Fruit fly (Drosophila melanogaster): ENCODE data around the gene CG42450.
A peak's percentile ranks its signal among the peaks of the same experiment; 100 is the strongest.

The CG42450 gene

DNA sequence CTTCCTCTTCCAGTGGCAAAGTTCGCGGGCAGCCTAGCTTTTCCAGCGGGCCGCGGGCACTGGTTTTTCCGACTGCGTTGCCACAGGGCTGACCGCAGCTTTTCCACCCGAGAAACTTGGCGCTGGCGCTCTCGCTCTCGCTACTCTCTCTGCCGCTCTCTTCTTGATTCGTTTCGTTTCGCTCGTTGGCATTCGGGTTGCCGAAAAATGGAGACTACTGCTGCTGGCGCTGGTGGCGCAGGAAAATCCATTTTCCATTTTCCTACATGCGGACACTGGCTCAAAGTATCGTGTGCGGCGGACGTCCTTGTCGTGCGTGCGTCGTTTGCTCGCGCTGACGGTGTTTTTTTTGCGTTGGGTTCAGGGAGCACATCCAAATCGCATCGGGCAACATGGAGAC, at the start of gene CG42450:
Gene CG42450, plus strand, starts transcription at position 249 of the 400 bp plus-strand sequence.
- no peak for TF ChIP-seq CTCF (optimal IDR thresholded peaks at IDR 0.05)
- no peak for TF ChIP-seq CG8478 (optimal IDR thresholded peaks at IDR 0.05)

DNA sequence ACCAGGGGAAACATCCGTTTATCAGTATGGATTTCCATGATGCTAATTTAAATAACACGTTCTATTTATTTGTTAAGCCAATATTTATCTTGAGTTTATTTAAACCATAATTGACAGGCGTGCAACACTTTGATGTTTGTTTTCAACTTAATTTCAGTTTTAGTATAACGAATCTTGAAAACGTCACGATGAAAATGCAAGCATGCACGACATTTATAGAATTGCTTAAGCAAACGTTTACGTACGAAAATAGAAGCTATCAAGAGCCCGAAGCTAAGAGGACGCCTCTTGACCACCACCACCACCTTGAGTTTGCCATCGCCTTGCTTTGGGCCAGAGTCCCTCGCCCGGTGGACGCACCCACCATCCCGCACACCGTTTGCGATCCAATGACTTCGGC, 41.7 kb upstream of the CG42450 start:
- TF ChIP-seq CG8478 (optimal IDR thresholded peaks at IDR 0.05) (no peak), CTCF (optimal IDR thresholded peaks at IDR 0.05) (no peak)

DNA sequence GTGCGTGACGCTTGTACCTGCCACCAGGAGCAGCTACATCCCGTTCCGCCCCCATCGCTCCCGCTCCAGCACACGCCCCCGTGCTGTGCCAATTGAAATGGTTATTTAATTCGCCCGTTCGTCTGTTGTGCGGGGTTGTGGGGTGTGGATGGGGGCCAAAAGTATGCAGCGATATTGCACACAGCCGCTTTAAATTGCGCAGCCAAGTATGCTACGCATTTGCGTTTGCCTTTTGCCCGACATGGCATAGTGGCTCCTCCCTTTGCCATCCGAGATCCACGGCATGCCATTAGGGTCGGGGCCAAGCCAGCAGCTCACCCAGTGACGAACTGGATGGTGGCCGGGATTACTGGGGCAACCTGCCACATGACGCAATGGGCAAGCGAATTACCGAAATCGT, 41.1 kb upstream of the CG42450 start:
- peak; percentile 13 to 40 for TF ChIP-seq CTCF (optimal IDR thresholded peaks at IDR 0.05)
- no peak for TF ChIP-seq CG8478 (optimal IDR thresholded peaks at IDR 0.05)

DNA sequence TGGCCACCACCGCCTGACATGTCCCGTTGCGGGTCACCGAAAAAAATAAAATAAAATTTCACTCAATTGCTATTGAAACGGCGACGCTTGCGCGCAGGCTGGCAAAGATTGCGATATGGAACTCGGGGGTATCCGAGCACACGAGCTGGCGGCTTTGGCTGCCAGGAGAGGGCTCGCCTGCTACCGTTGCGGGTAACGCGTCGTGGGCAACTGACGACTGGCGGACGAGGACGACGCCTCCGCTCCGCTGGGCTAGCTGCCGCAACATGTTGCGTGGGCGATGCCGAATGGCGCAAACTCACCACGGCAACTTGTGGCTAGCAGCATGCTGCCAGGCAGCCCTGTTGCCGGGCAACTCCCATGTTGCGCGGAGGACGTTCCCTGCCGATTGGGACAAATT, 39.3 kb upstream of the CG42450 start, which contains the start of gene CCKLR-17D3:
Gene CCKLR-17D3, minus strand, starts transcription at position 211 of the 400 bp plus-strand sequence.
- TF ChIP-seq CTCF (optimal IDR thresholded peaks at IDR 0.05) (no peak), CG8478 (optimal IDR thresholded peaks at IDR 0.05) (no peak)

DNA sequence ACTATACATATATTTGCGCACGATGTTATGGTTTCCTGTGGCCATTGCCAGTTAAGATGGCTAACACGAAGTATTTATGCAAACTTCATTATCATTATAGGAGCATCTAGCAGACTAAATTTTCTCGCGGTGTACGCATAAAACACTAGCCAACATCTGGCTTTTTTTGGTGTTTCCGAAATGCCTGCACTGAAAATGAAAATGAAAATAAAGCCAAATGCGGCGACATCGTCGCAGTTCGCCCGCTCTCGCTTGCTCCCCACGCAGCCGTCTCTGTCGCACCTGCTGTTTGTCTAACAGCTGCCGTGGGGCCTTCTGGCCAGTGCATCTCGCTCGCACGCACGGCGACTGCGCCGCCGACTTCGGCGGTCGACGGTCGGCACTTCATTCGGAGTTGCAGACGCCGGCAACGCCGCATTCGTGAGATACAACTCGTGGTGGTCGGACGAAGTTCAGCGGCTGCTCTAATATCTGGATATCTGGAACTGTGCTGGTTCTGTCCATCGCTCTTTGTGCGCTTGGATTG, 38.2 kb upstream of the CG42450 start, which contains the start of gene CG6891:
Gene CG6891, plus strand, starts transcription at position 411 of the 526 bp plus-strand sequence.
- TF ChIP-seq CG8478 (optimal IDR thresholded peaks at IDR 0.05): no peak
- peak; percentile 12 to 22 for TF ChIP-seq CTCF (optimal IDR thresholded peaks at IDR 0.05)

DNA sequence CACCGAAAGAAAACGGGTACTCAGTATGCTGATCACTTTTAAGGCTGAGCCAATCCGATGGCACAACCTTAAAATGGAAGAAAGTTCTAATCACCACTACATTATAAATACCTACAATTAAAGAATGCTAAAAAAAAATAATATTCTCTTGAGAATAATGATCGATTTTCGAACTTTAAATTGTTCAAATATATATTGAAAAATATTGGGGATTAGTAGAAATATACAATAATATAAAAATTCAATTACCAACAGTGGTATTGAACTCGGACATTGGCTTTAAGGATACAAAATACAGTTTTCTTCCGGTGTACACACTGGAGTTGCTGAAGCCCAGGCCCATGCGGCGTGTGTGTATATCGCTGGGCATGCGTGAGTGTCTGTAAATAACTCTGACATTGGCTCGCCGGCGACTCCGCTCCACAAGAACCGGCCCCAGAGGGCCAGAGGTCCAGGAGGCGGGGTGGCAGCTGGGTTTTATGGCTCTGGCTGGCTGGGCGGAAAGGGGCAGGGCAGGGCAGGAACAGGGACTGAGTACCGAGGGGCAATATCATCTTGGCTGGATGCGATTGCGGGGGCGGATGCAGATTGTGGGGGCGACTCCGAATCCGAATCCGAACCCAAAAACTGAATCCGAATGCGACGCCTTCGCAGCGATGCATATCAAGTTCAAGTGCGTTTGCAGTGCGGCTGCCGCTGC, 37.1 kb upstream of the CG42450 start:
- TF ChIP-seq CTCF (optimal IDR thresholded peaks at IDR 0.05) (no peak), CG8478 (optimal IDR thresholded peaks at IDR 0.05) (no peak)

DNA sequence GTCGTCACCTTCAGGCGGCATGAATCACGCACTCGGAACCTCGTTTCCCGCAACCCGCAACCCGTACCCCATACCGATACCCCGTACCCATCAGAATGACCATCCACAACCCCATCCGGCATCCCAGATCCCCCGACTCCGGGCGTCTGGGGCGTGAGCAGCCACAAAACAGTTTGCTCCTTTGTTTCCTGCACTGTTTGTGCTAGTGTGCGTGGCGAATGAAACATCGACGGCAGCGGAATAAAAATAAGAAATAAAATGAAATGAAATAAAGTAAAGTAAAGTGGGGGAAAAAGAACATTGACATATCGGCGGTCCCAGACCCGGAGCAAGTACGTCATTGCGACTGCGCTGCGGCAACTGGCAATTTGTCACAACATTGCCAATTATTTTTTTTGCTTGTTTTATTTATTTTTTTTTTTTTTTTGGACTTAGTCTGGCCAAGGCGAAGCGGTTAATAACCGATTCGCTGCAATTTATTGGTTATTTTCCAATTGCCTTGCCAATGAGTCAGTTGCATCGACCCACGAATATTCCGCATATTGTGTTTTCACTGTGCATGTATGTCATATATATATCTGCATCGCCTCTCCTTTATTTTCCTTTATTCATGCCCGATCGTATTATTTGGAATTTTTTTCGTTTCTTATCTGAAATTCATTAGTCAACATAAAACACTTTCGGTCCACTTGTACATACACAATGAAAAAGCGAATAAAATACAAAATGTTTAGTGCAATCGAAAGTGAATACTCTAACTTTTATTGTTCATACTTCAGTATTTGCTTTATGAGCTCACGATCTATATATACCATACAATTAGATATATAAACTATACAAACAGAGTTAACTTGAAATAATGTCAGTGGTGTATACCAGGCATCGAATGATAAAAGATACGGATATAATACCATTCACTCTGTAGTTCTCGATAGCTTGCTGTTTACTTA, 35.8 kb upstream of the CG42450 start:
- no peak for TF ChIP-seq CG8478 (optimal IDR thresholded peaks at IDR 0.05)
- TF ChIP-seq CTCF (optimal IDR thresholded peaks at IDR 0.05): no peak

DNA sequence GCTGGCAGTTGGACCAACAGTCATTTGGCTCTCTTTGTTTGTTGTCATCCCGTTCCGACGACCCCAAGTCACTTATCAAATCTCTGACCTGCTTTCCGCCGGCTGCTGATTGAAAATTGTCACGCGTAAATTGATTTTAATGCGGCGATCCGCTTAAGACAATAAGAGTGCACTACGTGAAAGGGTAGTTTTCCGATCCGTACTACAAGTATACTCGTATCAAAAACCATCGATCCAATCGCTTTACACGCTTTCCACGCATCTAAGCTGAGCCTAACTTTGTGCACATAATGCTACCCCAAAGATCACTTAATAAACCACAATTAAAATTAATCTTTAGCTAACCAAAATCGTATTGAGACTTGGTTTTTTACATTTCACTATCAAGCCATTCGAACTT, 33.4 kb upstream of the CG42450 start:
- TF ChIP-seq CG8478 (optimal IDR thresholded peaks at IDR 0.05) (no peak), CTCF (optimal IDR thresholded peaks at IDR 0.05) (no peak)

DNA sequence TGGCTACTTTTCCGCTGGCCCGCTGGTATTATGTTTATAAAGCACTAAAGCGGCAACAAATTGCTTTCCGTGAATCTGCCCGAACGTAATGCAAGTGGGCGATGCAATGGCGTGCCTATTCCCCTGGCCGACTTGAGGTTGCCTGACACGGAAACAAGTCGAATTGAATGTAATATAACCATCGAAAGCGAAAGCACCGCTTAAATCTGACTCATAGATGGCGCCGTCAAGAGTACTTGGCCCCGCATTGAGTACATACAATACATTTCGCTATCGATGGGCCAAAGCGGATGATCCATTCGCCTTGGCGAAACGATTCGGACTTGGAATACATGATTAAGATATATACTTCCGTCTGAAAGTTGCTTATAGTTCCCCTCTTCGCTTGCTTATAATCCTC, 32.8 kb upstream of the CG42450 start:
- TF ChIP-seq CG8478 (optimal IDR thresholded peaks at IDR 0.05) (no peak), CTCF (optimal IDR thresholded peaks at IDR 0.05) (peak; percentile 79 to 82)

DNA sequence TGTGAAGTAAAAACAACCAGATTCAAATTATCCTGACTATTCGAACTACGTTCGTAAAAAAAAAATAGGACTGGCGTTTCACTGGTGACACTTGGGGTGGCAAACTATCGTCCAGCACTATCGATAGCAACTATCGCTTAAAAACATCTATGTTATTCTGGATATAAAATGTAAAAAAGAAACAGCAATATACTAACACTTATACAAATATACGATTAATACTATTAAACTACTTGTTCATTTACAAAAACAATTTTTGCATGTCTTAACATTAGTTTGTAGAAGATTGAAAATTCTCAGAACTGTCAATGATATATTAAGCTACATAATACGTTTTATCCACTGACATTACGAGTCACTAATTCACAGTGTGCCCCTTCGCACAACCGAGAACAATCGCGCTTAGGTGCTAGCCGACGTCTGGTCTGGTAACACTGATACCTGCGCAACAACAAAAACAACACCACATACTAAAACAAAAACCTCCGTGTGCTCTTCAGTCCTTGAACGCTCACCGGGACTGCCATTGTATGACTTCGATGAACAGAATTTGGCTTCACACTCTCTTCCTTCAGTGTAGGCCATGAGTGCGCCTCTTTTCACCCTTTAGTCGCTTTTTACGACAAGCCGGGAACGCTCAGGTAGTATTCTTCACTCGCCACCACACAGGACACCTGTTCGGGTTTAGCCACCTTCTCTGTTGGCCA, 29.5 kb upstream of the CG42450 start, which contains the start of gene CG18259:
Gene CG18259, minus strand, starts transcription at position 78 of the 707 bp plus-strand sequence.
- TF ChIP-seq CG8478 (optimal IDR thresholded peaks at IDR 0.05): no peak
- TF ChIP-seq CTCF (optimal IDR thresholded peaks at IDR 0.05): no peak

DNA sequence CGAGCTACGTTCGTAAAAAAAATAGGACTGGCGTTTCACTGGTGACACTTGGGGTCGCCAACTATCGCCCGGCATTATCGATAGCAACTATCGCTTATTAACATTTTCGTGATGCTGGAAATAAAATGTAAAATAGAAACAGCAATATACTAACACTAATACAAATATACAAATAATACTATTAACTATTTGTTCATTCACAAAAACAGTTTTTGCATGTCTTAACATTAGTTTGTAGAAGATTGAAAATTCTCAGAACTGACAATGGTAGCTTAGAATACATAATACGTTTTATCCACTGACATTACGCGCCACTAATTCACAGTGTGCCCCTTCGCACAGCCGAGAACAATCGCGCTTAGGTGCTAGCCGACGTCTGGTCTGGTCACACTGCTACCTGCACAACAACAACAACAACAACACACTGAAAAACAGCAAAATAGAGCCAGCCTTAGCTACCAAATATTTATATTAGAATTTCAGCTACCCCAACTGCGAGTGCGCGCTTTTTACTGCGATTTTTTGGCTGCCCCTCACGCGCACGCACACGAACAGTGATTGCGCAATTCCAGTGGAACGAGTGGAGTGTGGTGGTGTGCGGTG, 24.9 kb upstream of the CG42450 start, which contains the start of the genes CG6961 and S6KL:
Gene CG6961, minus strand, starts transcription at position 68 of the 603 bp plus-strand sequence.
Gene S6KL, plus strand, starts transcription at position 322 of the 603 bp plus-strand sequence.
- no peak for TF ChIP-seq CTCF (optimal IDR thresholded peaks at IDR 0.05)
- TF ChIP-seq CG8478 (optimal IDR thresholded peaks at IDR 0.05): no peak

DNA sequence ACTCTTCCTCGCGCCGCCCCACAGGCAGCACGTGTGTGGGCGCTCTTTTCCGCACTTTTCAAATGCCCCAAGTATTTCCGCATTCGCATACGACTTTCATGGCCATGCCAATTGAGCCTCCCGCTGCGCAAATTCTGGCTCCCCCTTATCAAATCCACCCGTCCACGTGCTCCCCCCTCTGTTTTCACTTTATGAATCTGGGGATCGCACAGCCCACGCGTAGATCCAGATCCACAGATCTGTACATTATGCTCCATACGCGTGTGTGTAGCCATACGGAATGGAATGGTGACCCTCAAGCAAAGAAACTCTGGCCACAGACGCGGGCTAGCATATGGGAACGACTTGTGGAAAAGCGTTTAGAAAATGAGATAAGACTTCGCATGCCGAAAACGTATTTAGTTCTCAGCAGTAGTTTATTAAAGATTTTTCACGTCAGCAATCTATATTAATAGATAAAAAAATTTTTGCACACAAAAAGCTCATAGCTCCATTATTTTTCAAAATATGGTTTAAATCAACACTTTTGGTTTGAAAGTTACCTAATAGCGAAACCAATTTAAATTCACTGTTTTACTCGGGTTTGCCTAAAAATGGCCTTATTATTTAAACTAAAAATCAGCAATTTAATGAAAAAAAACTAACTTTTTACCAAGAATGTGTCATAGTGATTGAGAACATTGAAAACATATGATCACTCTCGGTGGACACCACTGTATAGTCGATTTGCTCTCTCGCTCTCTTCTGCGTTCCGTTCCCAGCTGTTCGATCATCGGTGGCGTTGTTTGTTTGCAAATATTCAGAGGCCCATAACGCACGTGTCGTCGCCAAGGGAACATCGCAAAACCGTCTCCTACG, 23.5 kb upstream of the CG42450 start:
- no peak for TF ChIP-seq CG8478 (optimal IDR thresholded peaks at IDR 0.05)
- TF ChIP-seq CTCF (optimal IDR thresholded peaks at IDR 0.05): no peak

DNA sequence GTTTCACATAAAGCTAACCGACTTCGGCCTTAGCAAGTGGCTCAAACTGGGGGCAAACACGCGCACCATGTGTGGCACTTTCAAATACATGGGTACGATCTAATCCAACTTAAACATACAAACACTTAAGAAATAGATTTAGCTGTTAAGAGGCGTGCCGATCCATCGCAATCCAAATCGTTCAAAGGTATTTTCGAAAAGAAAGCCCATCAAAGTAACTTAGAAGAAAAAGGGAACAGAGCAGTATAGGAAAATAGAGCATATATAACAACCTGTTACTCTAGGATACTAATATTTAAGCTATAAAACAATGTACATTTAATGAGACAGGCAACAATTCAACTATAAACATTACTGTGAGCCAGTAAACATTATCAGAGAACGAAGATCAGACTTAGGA, 21.7 kb upstream of the CG42450 start, which contains the start of gene Atg101:
Gene Atg101, plus strand, starts transcription at position 301 of the 400 bp plus-strand sequence.
- TF ChIP-seq CG8478 (optimal IDR thresholded peaks at IDR 0.05) (no peak), CTCF (optimal IDR thresholded peaks at IDR 0.05) (no peak)

Data from S2 (cell line).